Worm (Caenorhabditis elegans) whole organism, early embryonic: ENCODE results near the gene npp-1.

Experiments
- B0310.2 ChIP-seq: sonication (generic microtip); optimal IDR thresholded peaks from 2 replicates; lab custom pipeline; 2016; ENCODE audit warnings: mild to moderate bottlenecking, missing genetic modification characterization, missing compliant biosample characterization
- F13C5.2 ChIP-seq: sonication (generic microtip); optimal IDR thresholded peaks from 2 replicates; lab custom pipeline; 2017; ENCODE audit warnings: mild to moderate bottlenecking, missing genetic modification characterization, inconsistent platforms, missing compliant biosample characterization
- ama-1 ChIP-seq: fragments of 150-350 bp; optimal IDR thresholded peaks from 2 replicates; lab custom pipeline; 2014
- ceh-36 ChIP-seq: sonication (generic microtip); optimal IDR thresholded peaks from 2 replicates; lab custom pipeline; 2016; ENCODE audit warnings: missing genetic modification characterization, inconsistent platforms, missing compliant biosample characterization
- ets-7 ChIP-seq: sonication (generic microtip); optimal IDR thresholded peaks from 2 replicates; lab custom pipeline; 2016; ENCODE audit warnings: missing genotype, missing genetic modification characterization, missing compliant biosample characterization
- flt-1 ChIP-seq: fragments of 200-800 bp; sonication (Bioruptor generic); IDR thresholded peaks from 2 replicates; pipeline ENCODE4 v1.3.6; 2022; ENCODE audit warnings: missing genetic modification characterization, missing compliant biosample characterization
- hmg-4 ChIP-seq: fragments of 200-800 bp; sonication (Bioruptor generic); optimal IDR thresholded peaks from 2 replicates; lab custom pipeline; 2018; ENCODE audit warnings: mild to moderate bottlenecking, missing genetic modification characterization, missing compliant biosample characterization
- hnd-1 ChIP-seq: sonication (generic microtip); optimal IDR thresholded peaks from 2 replicates; lab custom pipeline; 2016; ENCODE audit warnings: missing genetic modification characterization, missing compliant biosample characterization
- pes-1 ChIP-seq: fragments of 200-800 bp; sonication (Bioruptor generic); IDR thresholded peaks from 2 replicates; pipeline ENCODE4 v1.3.6; 2022; ENCODE audit warnings: missing genetic modification reagents, missing genetic modification characterization, missing compliant biosample characterization
- tbx-37 ChIP-seq: fragments of 200-800 bp; sonication (Bioruptor generic); conservative IDR thresholded peaks from 2 replicates; pipeline ENCODE4 v1.3.6; 2022; ENCODE audit warnings: missing genetic modification reagents, missing genetic modification characterization, missing compliant biosample characterization
- tra-4 ChIP-seq: sonication (generic microtip); optimal IDR thresholded peaks from 2 replicates; lab custom pipeline; 2017; ENCODE audit warnings: missing genetic modification characterization, missing compliant biosample characterization

ce11 chrIV:9848075-9848474 lies 10.2 kb upstream of the npp-1 start, which contains the start of gene K07F5.7:
- TF ChIP-seq F13C5.2 (tag; lab: Kevin White, UChicago) = no peak
- no peak for TF ChIP-seq ceh-36 (tag; lab: Kevin White, UChicago)
- TF ChIP-seq B0310.2 (tag; lab: Kevin White, UChicago) = no peak
- TF ChIP-seq ama-1 (lab: Kevin White, UChicago) = no peak
- TF ChIP-seq tbx-37 (GFP tag; lab: Robert Waterston, UW) = no peak
- TF ChIP-seq pes-1 (GFP tag; lab: Robert Waterston, UW) = no peak
- TF ChIP-seq hnd-1 (tag; lab: Kevin White, UChicago) = no peak
- no peak for TF ChIP-seq ets-7 (tag; lab: Kevin White, UChicago)
- no peak for TF ChIP-seq hmg-4
- TF ChIP-seq tra-4 (tag; lab: Kevin White, UChicago) = no peak
- TF ChIP-seq flt-1 (GFP tag; lab: Robert Waterston, UW) = no peak
